Fruit fly (Drosophila melanogaster) whole organism, embryonic: ENCODE measurements around the gene ClpP.
A peak's percentile ranks its signal among the peaks of the same experiment; 100 is the strongest.

ENCODE experiments used
- ATbp ChIP-seq: fragments of 200-800 bp; sonication (Bioruptor generic); optimal IDR thresholded peaks from 2 replicates; lab custom pipeline; 2017; ENCODE audit warnings: missing biosample characterization, mild to moderate bottlenecking, missing genetic modification characterization, missing genetic modification reagents
- Aef1 ChIP-seq: fragments of 200-800 bp; sonication (Bioruptor generic); IDR thresholded peaks from 3 replicates; pipeline ENCODE4 v1.3.6; 2022; ENCODE audit warnings: missing biosample characterization, missing genetic modification characterization
- Atf3 ChIP-seq: fragments of 200-800 bp; sonication (Bioruptor generic); optimal IDR thresholded peaks from 3 replicates; lab custom pipeline; 2016; ENCODE audit warnings: missing biosample characterization, missing genetic modification characterization
- CG10462 ChIP-seq: fragments of 200-800 bp; sonication (Bioruptor generic); optimal IDR thresholded peaks from 2 replicates; lab custom pipeline; 2016; ENCODE audit warnings: missing biosample characterization, missing genetic modification characterization
- CG11093 ChIP-seq: fragments of 200-800 bp; sonication (Bioruptor generic); IDR thresholded peaks from 3 replicates; pipeline ENCODE4 v1.3.6; 2022; ENCODE audit warnings: missing biosample characterization, missing genetic modification characterization
- CG11695 ChIP-seq: fragments of 200-800 bp; sonication (Bioruptor generic); IDR thresholded peaks from 3 replicates; pipeline ENCODE4 v1.3.6; 2022; ENCODE audit warnings: missing biosample characterization, missing genetic modification characterization
- CG12104 ChIP-seq: fragments of 200-800 bp; sonication (Bioruptor generic); optimal IDR thresholded peaks from 3 replicates; lab custom pipeline; 2016; ENCODE audit warnings: missing biosample characterization, missing genetic modification characterization
- CG12219 ChIP-seq: fragments of 200-800 bp; sonication (Bioruptor generic); optimal IDR thresholded peaks from 3 replicates; lab custom pipeline; 2018; ENCODE audit warnings: missing biosample characterization, mild to moderate bottlenecking, missing genetic modification characterization
- CG17359 ChIP-seq: fragments of 200-800 bp; sonication (Bioruptor generic); optimal IDR thresholded peaks from 3 replicates; lab custom pipeline; 2018; ENCODE audit warnings: missing biosample characterization, mild to moderate bottlenecking, missing genetic modification characterization, moderate library complexity
- CG17612 ChIP-seq: fragments of 200-800 bp; sonication (Bioruptor generic); IDR thresholded peaks from 2 replicates; pipeline ENCODE4 v1.3.6; 2022; ENCODE audit warnings: missing biosample characterization, missing genetic modification characterization
- CG1832 ChIP-seq: fragments of 200-800 bp; sonication (Bioruptor generic); optimal IDR thresholded peaks from 2 replicates; lab custom pipeline; 2017; ENCODE audit warnings: missing biosample characterization, mild to moderate bottlenecking, missing genetic modification characterization, inconsistent platforms
- CG18599 ChIP-seq: fragments of 200-800 bp; sonication (Bioruptor generic); optimal IDR thresholded peaks from 3 replicates; lab custom pipeline; 2017; ENCODE audit warnings: missing biosample characterization, missing genetic modification characterization, mild to moderate bottlenecking, moderate library complexity, missing genetic modification reagents
- CG2875 ChIP-seq: fragments of 200-800 bp; sonication (Bioruptor generic); optimal IDR thresholded peaks from 2 replicates; lab custom pipeline; 2017; ENCODE audit warnings: missing biosample characterization, mild to moderate bottlenecking, missing genetic modification characterization, missing genetic modification reagents
- CG30020 ChIP-seq: fragments of 200-800 bp; optimal IDR thresholded peaks from 2 replicates; lab custom pipeline; 2019; ENCODE audit warnings: missing biosample characterization, mild to moderate bottlenecking, missing genetic modification characterization, moderate library complexity
- CG31441 ChIP-seq: fragments of 200-800 bp; sonication (Bioruptor generic); IDR thresholded peaks from 2 replicates; pipeline ENCODE4 v1.3.6; 2022; ENCODE audit warnings: missing biosample characterization, missing genetic modification characterization
- CG32532 ChIP-seq: fragments of 200-800 bp; sonication (Bioruptor generic); IDR thresholded peaks from 2 replicates; pipeline ENCODE4 v1.3.6; 2022; ENCODE audit warnings: missing biosample characterization, missing genetic modification characterization
- CG34376 ChIP-seq: fragments of 200-800 bp; sonication (Bioruptor generic); optimal IDR thresholded peaks from 2 replicates; lab custom pipeline; 2018; ENCODE audit warnings: missing biosample characterization, mild to moderate bottlenecking, missing genetic modification characterization
- CG3726 ChIP-seq: fragments of 200-800 bp; sonication (Bioruptor generic); IDR thresholded peaks from 3 replicates; pipeline ENCODE4, ENCODE4 v1.3.6; 2022; ENCODE audit warnings: missing biosample characterization, missing genetic modification characterization
- CG7987 ChIP-seq: fragments of 200-800 bp; sonication (Bioruptor generic); optimal IDR thresholded peaks from 2 replicates; lab custom pipeline; 2018; ENCODE audit warnings: missing biosample characterization, mild to moderate bottlenecking, missing genetic modification characterization, moderate library complexity
- CG8388 ChIP-seq: fragments of 200-800 bp; sonication (Bioruptor generic); optimal IDR thresholded peaks from 2 replicates; lab custom pipeline; 2019; ENCODE audit warnings: missing biosample characterization, mild to moderate bottlenecking, missing genetic modification characterization, moderate library complexity
- CG9215 ChIP-seq: fragments of 200-800 bp; sonication (Bioruptor generic); IDR thresholded peaks from 2 replicates; pipeline ENCODE4 v1.3.6; 2022; ENCODE audit warnings: missing biosample characterization, missing genetic modification characterization
- CG9727 ChIP-seq: fragments of 200-800 bp; sonication (Bioruptor generic); optimal IDR thresholded peaks from 3 replicates; lab custom pipeline; 2017; ENCODE audit warnings: missing biosample characterization, mild to moderate bottlenecking, missing genetic modification characterization
- CG9817 ChIP-seq: fragments of 200-800 bp; sonication (Bioruptor generic); optimal IDR thresholded peaks from 2 replicates; lab custom pipeline; 2018; ENCODE audit warnings: missing biosample characterization, mild to moderate bottlenecking, missing genetic modification characterization, moderate library complexity
- CTCF ChIP-seq: fragments of 200-800 bp; sonication (Bioruptor generic); optimal IDR thresholded peaks from 2 replicates; lab custom pipeline; 2017; ENCODE audit warnings: missing biosample characterization, mild to moderate bottlenecking, missing genetic modification characterization, moderate library complexity
- D19A ChIP-seq: fragments of 200-800 bp; optimal IDR thresholded peaks from 3 replicates; lab custom pipeline; 2019; ENCODE audit warnings: missing biosample characterization, mild to moderate bottlenecking, missing genetic modification characterization, moderate library complexity
- D19B ChIP-seq: fragments of 200-800 bp; sonication (Bioruptor generic); optimal IDR thresholded peaks from 2 replicates; lab custom pipeline; 2017; ENCODE audit warnings: missing biosample characterization, mild to moderate bottlenecking, missing genetic modification characterization
- Dbx ChIP-seq: fragments of 200-800 bp; sonication (Bioruptor generic); IDR thresholded peaks from 3 replicates; pipeline ENCODE4 v1.3.6; 2022; ENCODE audit warnings: missing biosample characterization, missing genetic modification characterization
- Deaf1 ChIP-seq: fragments of 200-800 bp; optimal IDR thresholded peaks from 3 replicates; lab custom pipeline; 2019; ENCODE audit warnings: missing biosample characterization, mild to moderate bottlenecking, missing genetic modification characterization, moderate library complexity
- Hr39 ChIP-seq: fragments of >200 bp; optimal IDR thresholded peaks from 2 replicates; lab custom pipeline; 2017
- Mes4 ChIP-seq: fragments of 200-800 bp; sonication (Bioruptor generic); optimal IDR thresholded peaks from 2 replicates; lab custom pipeline; 2016; ENCODE audit warnings: missing biosample characterization, missing genetic modification characterization
- Mrtf ChIP-seq: fragments of 200-800 bp; sonication (Bioruptor generic); IDR thresholded peaks from 3 replicates; pipeline ENCODE4 v1.3.6; 2022; ENCODE audit warnings: missing biosample characterization, missing genetic modification characterization
- Nf-YA ChIP-seq: fragments of 200-800 bp; sonication (Bioruptor generic); IDR thresholded peaks from 2 replicates; pipeline ENCODE4 v1.3.6; 2022; ENCODE audit warnings: missing biosample characterization, missing genetic modification characterization
- Nf-YB ChIP-seq: fragments of 200-800 bp; sonication (Bioruptor generic); optimal IDR thresholded peaks from 3 replicates; lab custom pipeline; 2019; ENCODE audit warnings: missing biosample characterization, mild to moderate bottlenecking, missing genetic modification characterization, moderate library complexity
- PHDP ChIP-seq: fragments of 200-800 bp; sonication (Bioruptor generic); optimal IDR thresholded peaks from 3 replicates; lab custom pipeline; 2018; ENCODE audit warnings: missing biosample characterization, mild to moderate bottlenecking, missing genetic modification characterization, moderate library complexity
- Rx ChIP-seq: fragments of 200-800 bp; sonication (Bioruptor generic); IDR thresholded peaks from 2 replicates; pipeline ENCODE4 v1.3.6; 2022; ENCODE audit warnings: missing biosample characterization, missing genetic modification characterization
- Sin3A ChIP-seq: fragments of >200 bp; optimal IDR thresholded peaks from 2 replicates; lab custom pipeline; 2018
- Sry-β ChIP-seq: fragments of 200-800 bp; sonication (Bioruptor generic); optimal IDR thresholded peaks from 2 replicates; lab custom pipeline; 2018; ENCODE audit warnings: missing biosample characterization, mild to moderate bottlenecking, missing genetic modification characterization, moderate library complexity
- Sry-δ ChIP-seq: fragments of 200-800 bp; sonication (Bioruptor generic); optimal IDR thresholded peaks from 2 replicates; lab custom pipeline; 2016; ENCODE audit warnings: missing biosample characterization, missing genetic modification characterization
- ara ChIP-seq: fragments of 200-800 bp; sonication (Bioruptor generic); IDR thresholded peaks from 2 replicates; pipeline ENCODE4 v1.3.6; 2022; ENCODE audit warnings: missing biosample characterization, missing genetic modification characterization
- ash1 ChIP-seq: fragments of 200-800 bp; sonication (Bioruptor generic); optimal IDR thresholded peaks from 2 replicates; lab custom pipeline; 2018; ENCODE audit warnings: missing biosample characterization, mild to moderate bottlenecking, missing genetic modification characterization
- chinmo ChIP-seq: fragments of 200-800 bp; sonication (Bioruptor generic); IDR thresholded peaks from 4 replicates; pipeline ENCODE4 v1.3.6; 2022; ENCODE audit warnings: missing biosample characterization, missing genetic modification characterization; ENCODE audit not compliant: partially characterized antibody
- eve ChIP-seq, 2 experiments: fragments of >200 bp; optimal IDR thresholded peaks; 2 replicates each; lab custom pipeline; 2017; ENCODE audit warnings: missing biosample characterization in 2 of 2, missing genetic modification characterization in 2 of 2
- exex ChIP-seq: fragments of 200-800 bp; sonication (Bioruptor generic); optimal IDR thresholded peaks from 4 replicates; lab custom pipeline; 2018; ENCODE audit warnings: missing biosample characterization, mild to moderate bottlenecking, missing genetic modification characterization, moderate library complexity
- eyg ChIP-seq: fragments of 200-800 bp; sonication (Bioruptor generic); optimal IDR thresholded peaks from 3 replicates; lab custom pipeline; 2016; ENCODE audit warnings: missing biosample characterization, missing genetic modification characterization
- ftz-f1 ChIP-seq: fragments of 200-800 bp; sonication (Bioruptor generic); optimal IDR thresholded peaks from 2 replicates; lab custom pipeline; 2016; ENCODE audit warnings: missing biosample characterization, missing genetic modification characterization
- gem ChIP-seq: fragments of 200-800 bp; sonication (Bioruptor generic); optimal IDR thresholded peaks from 2 replicates; lab custom pipeline; 2019; ENCODE audit warnings: missing biosample characterization, mild to moderate bottlenecking, missing genetic modification characterization, moderate library complexity
- her ChIP-seq: fragments of 200-800 bp; sonication (Bioruptor generic); optimal IDR thresholded peaks from 2 replicates; lab custom pipeline; 2016; ENCODE audit warnings: missing biosample characterization, missing genetic modification characterization
- kay ChIP-seq: fragments of 200-800 bp; sonication (Bioruptor generic); optimal IDR thresholded peaks from 2 replicates; lab custom pipeline; 2016; ENCODE audit warnings: missing biosample characterization, missing genetic modification characterization
- mam ChIP-seq: fragments of 200-800 bp; sonication (Bioruptor generic); optimal IDR thresholded peaks from 3 replicates; lab custom pipeline; 2016; ENCODE audit warnings: missing biosample characterization, missing genetic modification characterization
- pita ChIP-seq: fragments of 200-800 bp; sonication (Bioruptor generic); optimal IDR thresholded peaks from 2 replicates; lab custom pipeline; 2017; ENCODE audit warnings: missing biosample characterization, mild to moderate bottlenecking, missing genetic modification characterization
- psq ChIP-seq: fragments of 200-800 bp; sonication (Bioruptor generic); optimal IDR thresholded peaks from 2 replicates; lab custom pipeline; 2017; ENCODE audit warnings: missing biosample characterization, missing genetic modification characterization
- tin ChIP-seq: fragments of 200-800 bp; sonication (Bioruptor generic); optimal IDR thresholded peaks from 3 replicates; lab custom pipeline; 2016; ENCODE audit warnings: missing biosample characterization, missing genetic modification characterization
- wek ChIP-seq: fragments of 200-800 bp; sonication (Bioruptor generic); optimal IDR thresholded peaks from 3 replicates; lab custom pipeline; 2018; ENCODE audit warnings: missing biosample characterization, mild to moderate bottlenecking, missing genetic modification characterization, moderate library complexity
- zen ChIP-seq: fragments of 200-800 bp; sonication (Bioruptor generic); optimal IDR thresholded peaks from 3 replicates; lab custom pipeline; 2018; ENCODE audit warnings: missing biosample characterization, mild to moderate bottlenecking, missing genetic modification characterization, moderate library complexity

The ClpP gene

DNA sequence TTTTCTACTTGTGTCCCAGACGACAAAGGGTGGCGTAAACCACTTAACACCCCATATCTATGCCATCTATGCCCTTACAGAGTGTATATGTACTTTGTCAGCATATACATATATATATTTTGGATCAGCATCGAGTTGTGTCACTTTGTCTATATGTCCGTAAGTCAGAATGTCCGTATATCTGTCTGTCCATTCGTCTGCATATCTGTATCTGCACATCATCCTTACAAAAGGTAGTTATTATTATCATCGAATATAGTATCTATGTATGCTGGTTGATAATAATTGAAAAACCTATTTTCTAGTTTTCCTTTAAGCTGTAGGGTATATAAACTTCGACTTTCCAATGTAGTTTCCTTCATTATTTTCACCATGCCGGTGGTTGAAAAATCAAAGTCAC lies 5.5 kb upstream of the ClpP start (continued):
- TF ChIP-seq CG34376 (GFP tag; lab: Kevin White, UChicago) (no peak), her (GFP tag; lab: Kevin White, UChicago) (no peak), CG9727 (GFP tag; lab: Kevin White, UChicago) (no peak), CG9215 (GFP tag; lab: Robert Waterston, UW) (no peak), CG11093 (GFP tag; lab: Robert Waterston, UW) (no peak), Sin3A (lab: Kevin White, UChicago) (no peak), Atf3 (GFP tag; lab: Kevin White, UChicago) (no peak), CG31441 (GFP tag; lab: Robert Waterston, UW) (no peak), CG32532 (GFP tag; lab: Robert Waterston, UW) (no peak), CG1832 (GFP tag; lab: Kevin White, UChicago) (no peak), ash1 (GFP tag; lab: Kevin White, UChicago) (no peak), CG7987 (GFP tag; lab: Kevin White, UChicago) (no peak), wek (no peak), CG9817 (no peak), kay (GFP tag; lab: Kevin White, UChicago) (no peak), CG18599 (GFP tag; lab: Kevin White, UChicago) (no peak), gem (tag; lab: Kevin White, UChicago) (no peak), Nf-YA (GFP tag; lab: Robert Waterston, UW) (no peak), Nf-YB (peak; percentile 21), mam (GFP tag; lab: Kevin White, UChicago) (no peak), zen (tag; lab: Kevin White, UChicago) (no peak), CG10462 (GFP tag; lab: Kevin White, UChicago) (no peak), CG12219 (GFP tag; lab: Kevin White, UChicago) (peak; percentile 29), CG2875 (GFP tag; lab: Kevin White, UChicago) (peak; percentile 18), Dbx (GFP tag; lab: Robert Waterston, UW) (no peak), chinmo (GFP tag; lab: Robert Waterston, UW) (no peak), CG30020 (tag; lab: Kevin White, UChicago) (no peak), Sry-δ (GFP tag; lab: Kevin White, UChicago) (no peak), ftz-f1 (GFP tag; lab: Kevin White, UChicago) (no peak), Deaf1 (no peak), tin (GFP tag; lab: Kevin White, UChicago) (no peak), ATbp (GFP tag; lab: Kevin White, UChicago) (no peak), exex (no peak), eyg (GFP tag; lab: Kevin White, UChicago) (no peak), Mes4 (GFP tag; lab: Kevin White, UChicago) (no peak), CTCF (no peak), eve (GFP tag; optimal IDR thresholded peaks at IDR 0.05; lab: Kevin White, UChicago) (no peak), Sry-β (GFP tag; lab: Kevin White, UChicago) (no peak), CG11695 (GFP tag; lab: Robert Waterston, UW) (no peak), Hr39 (no peak), ara (GFP tag; lab: Robert Waterston, UW) (no peak), D19A (tag; lab: Kevin White, UChicago) (peak; percentile 99), pita (GFP tag; lab: Kevin White, UChicago) (no peak), PHDP (tag; lab: Kevin White, UChicago) (no peak), CG12104 (GFP tag; lab: Kevin White, UChicago) (no peak), CG17612 (GFP tag; lab: Robert Waterston, UW) (no peak), Rx (GFP tag; lab: Robert Waterston, UW) (no peak), CG17359 (tag; lab: Kevin White, UChicago) (no peak), CG8388 (GFP tag; lab: Kevin White, UChicago) (peak; percentile 29), Mrtf (no peak), Aef1 (GFP tag; lab: Robert Waterston, UW) (no peak), psq (GFP tag; lab: Kevin White, UChicago) (no peak), CG3726 (no peak), D19B (GFP tag; lab: Kevin White, UChicago) (no peak)
